Worm (Caenorhabditis elegans) whole organism, L4 larva: Measurements from ENCODE around the gene Y15E3A.3.

ENCODE experiments used
- D1046.2 ChIP-seq: fragments of 200-800 bp; sonication (Bioruptor generic); IDR thresholded peaks from 2 replicates; pipeline ENCODE4 v1.3.6; 2022; ENCODE audit warnings: missing genetic modification characterization, missing compliant biosample characterization
- R02D3.7 ChIP-seq: fragments of 150-350 bp; sonication (generic microtip); optimal IDR thresholded peaks from 3 replicates; lab custom pipeline; 2014; ENCODE audit warnings: missing biosample characterization, missing genetic modification characterization
- T26A8.4 ChIP-seq: fragments of 200-800 bp; sonication (Bioruptor generic); IDR thresholded peaks from 2 replicates; pipeline ENCODE4 v1.3.6; 2022; ENCODE audit warnings: missing genetic modification characterization, missing compliant biosample characterization
- Y48G9A.11 ChIP-seq: fragments of 200-800 bp; sonication (Bioruptor generic); IDR thresholded peaks from 2 replicates; pipeline ENCODE4 v1.3.6; 2022; ENCODE audit warnings: missing genetic modification reagents, missing genetic modification characterization, missing compliant biosample characterization
- arid-1 ChIP-seq: fragments of 200-800 bp; sonication (Bioruptor generic); conservative IDR thresholded peaks from 2 replicates; pipeline ENCODE4 v1.3.6; 2022; ENCODE audit warnings: missing genetic modification reagents, missing genetic modification characterization, missing compliant biosample characterization
- ceh-20 ChIP-seq: fragments of 200-800 bp; sonication (Bioruptor generic); IDR thresholded peaks from 2 replicates; pipeline ENCODE4 v1.3.6; 2022; ENCODE audit warnings: missing genetic modification reagents, missing genetic modification characterization, missing compliant biosample characterization
- ceh-28 ChIP-seq: fragments of 150-350 bp; optimal IDR thresholded peaks from 2 replicates; lab custom pipeline; 2014; ENCODE audit warnings: missing biosample characterization, missing genetic modification reagents, missing genetic modification characterization
- ceh-62 ChIP-seq: sonication (generic microtip); optimal IDR thresholded peaks from 2 replicates; lab custom pipeline; 2017; ENCODE audit warnings: missing biosample characterization, missing genetic modification characterization
- ces-1 ChIP-seq: fragments of 150-350 bp; sonication (generic microtip); optimal IDR thresholded peaks from 4 replicates; lab custom pipeline; 2014; ENCODE audit warnings: missing biosample characterization, missing genetic modification reagents, missing genetic modification characterization
- daf-16 ChIP-seq, 3 experiments: sonication (generic microtip); optimal IDR thresholded peaks; 2 replicates each; lab custom pipeline; 2016 to 2017; ENCODE audit warnings: missing genetic modification characterization in 3 of 3, missing genetic modification reagents in 3 of 3, mild to moderate bottlenecking in 2 of 3, missing compliant biosample characterization in 2 of 3, missing biosample characterization in 1 of 3, moderate library complexity in 1 of 3
- daf-19 ChIP-seq: fragments of 200-800 bp; sonication (Bioruptor generic); conservative IDR thresholded peaks from 2 replicates; pipeline ENCODE4 v1.3.6; 2022; ENCODE audit warnings: missing genetic modification characterization, missing compliant biosample characterization
- dmd-6 ChIP-seq: fragments of 200-800 bp; sonication (Bioruptor generic); IDR thresholded peaks from 2 replicates; pipeline ENCODE4 v1.3.6; 2022; ENCODE audit warnings: missing genetic modification reagents, missing genetic modification characterization, missing compliant biosample characterization
- fos-1 ChIP-seq: fragments of 150-350 bp; optimal IDR thresholded peaks from 2 replicates; lab custom pipeline; 2014; ENCODE audit warnings: missing biosample characterization, missing genetic modification characterization
- hlh-11 ChIP-seq: fragments of 200-800 bp; sonication (Bioruptor generic); optimal IDR thresholded peaks from 2 replicates; lab custom pipeline; 2018; ENCODE audit warnings: mild to moderate bottlenecking, missing genetic modification characterization, missing compliant biosample characterization
- hlh-30 ChIP-seq: sonication (generic microtip); optimal IDR thresholded peaks from 2 replicates; lab custom pipeline; 2017; ENCODE audit warnings: antibody characterized with exemption, mild to moderate bottlenecking, missing genetic modification characterization, missing compliant biosample characterization; ENCODE audit not compliant: insufficient read depth
- hmg-1.1 ChIP-seq: fragments of 200-800 bp; sonication (Bioruptor generic); IDR thresholded peaks from 2 replicates; pipeline ENCODE4 v1.3.6; 2022; ENCODE audit warnings: missing genetic modification reagents, missing genetic modification characterization, missing compliant biosample characterization
- lim-7 ChIP-seq: fragments of 200-800 bp; sonication (Bioruptor generic); IDR thresholded peaks from 2 replicates; pipeline ENCODE4 v1.3.6; 2022; ENCODE audit warnings: missing genetic modification characterization, missing compliant biosample characterization
- lin-13 ChIP-seq: fragments of 150-350 bp; optimal IDR thresholded peaks from 2 replicates; lab custom pipeline; 2014; ENCODE audit warnings: missing biosample characterization, missing genetic modification reagents, missing genetic modification characterization
- lin-38 ChIP-seq: fragments of 200-800 bp; sonication (Bioruptor generic); IDR thresholded peaks from 2 replicates; pipeline ENCODE4 v1.3.6; 2022; ENCODE audit warnings: missing genetic modification reagents, missing genetic modification characterization, missing compliant biosample characterization
- madf-9 ChIP-seq: fragments of 200-800 bp; sonication (Bioruptor generic); conservative IDR thresholded peaks from 2 replicates; pipeline ENCODE4 v1.3.6; 2022; ENCODE audit warnings: missing genetic modification reagents, missing genetic modification characterization, missing compliant biosample characterization
- mep-1 ChIP-seq: fragments of 150-350 bp; sonication (generic microtip); optimal IDR thresholded peaks from 3 replicates; lab custom pipeline; 2014; ENCODE audit warnings: missing biosample characterization, missing genetic modification characterization
- mes-2 ChIP-seq: sonication (generic microtip); optimal IDR thresholded peaks from 2 replicates; lab custom pipeline; 2016; ENCODE audit warnings: missing genotype, mild to moderate bottlenecking, missing genetic modification characterization, missing compliant biosample characterization; ENCODE audit not compliant: poor library complexity, severe bottlenecking
- mxl-3 ChIP-seq: fragments of 200-800 bp; sonication (Bioruptor generic); optimal IDR thresholded peaks from 2 replicates; lab custom pipeline; 2018; ENCODE audit warnings: mild to moderate bottlenecking, missing genetic modification characterization, missing compliant biosample characterization
- nhr-102 ChIP-seq: sonication (generic microtip); optimal IDR thresholded peaks from 2 replicates; lab custom pipeline; 2016; ENCODE audit warnings: mild to moderate bottlenecking, missing genetic modification characterization, moderate library complexity, missing compliant biosample characterization
- nhr-11 ChIP-seq: fragments of 150-350 bp; optimal IDR thresholded peaks from 2 replicates; lab custom pipeline; 2014; ENCODE audit warnings: missing biosample characterization, missing genetic modification characterization
- nhr-28 ChIP-seq: fragments of 150-350 bp; optimal IDR thresholded peaks from 2 replicates; lab custom pipeline; 2014; ENCODE audit warnings: missing biosample characterization, missing genetic modification characterization
- nhr-42 ChIP-seq: fragments of 200-800 bp; sonication (Bioruptor generic); IDR thresholded peaks from 2 replicates; pipeline ENCODE4 v1.3.6; 2022; ENCODE audit warnings: missing genetic modification characterization, missing compliant biosample characterization
- nhr-48 ChIP-seq: sonication (generic microtip); optimal IDR thresholded peaks from 2 replicates; lab custom pipeline; 2016; ENCODE audit warnings: mild to moderate bottlenecking, missing genetic modification characterization, missing compliant biosample characterization
- nhr-76 ChIP-seq: fragments of 150-350 bp; optimal IDR thresholded peaks from 2 replicates; lab custom pipeline; 2014; ENCODE audit warnings: missing biosample characterization, missing genetic modification characterization
- nhr-77 ChIP-seq: fragments of 150-350 bp; optimal IDR thresholded peaks from 2 replicates; lab custom pipeline; 2014; ENCODE audit warnings: missing biosample characterization, missing genetic modification characterization
- pha-4 ChIP-seq, 2 experiments: fragments of 150-350 bp in 1 of 2; fragments of 200-800 bp in 1 of 2; sonication (Bioruptor generic) in 1 of 2; IDR thresholded peaks in 1 of 2; optimal IDR thresholded peaks in 1 of 2; 2 replicates each; pipeline versions ENCODE4 v1.3.6 to Lab custom; 2014 to 2022; ENCODE audit warnings: missing genetic modification characterization in 2 of 2, missing genetic modification reagents in 2 of 2, missing biosample characterization in 1 of 2, missing compliant biosample characterization in 1 of 2
- php-3 ChIP-seq: fragments of 200-800 bp; sonication (Bioruptor generic); IDR thresholded peaks from 2 replicates; pipeline ENCODE4 v1.3.6; 2022; ENCODE audit warnings: missing genetic modification reagents, missing genetic modification characterization, missing compliant biosample characterization
- pqm-1 ChIP-seq: sonication (generic microtip); optimal IDR thresholded peaks from 2 replicates; lab custom pipeline; 2017; ENCODE audit warnings: missing biosample characterization, missing genetic modification characterization
- saeg-2 ChIP-seq: fragments of 200-800 bp; sonication (Bioruptor generic); IDR thresholded peaks from 2 replicates; pipeline ENCODE4 v1.3.6; 2022; ENCODE audit warnings: missing genetic modification reagents, missing genetic modification characterization, missing compliant biosample characterization
- snpc-4 ChIP-seq: fragments of 150-350 bp; optimal IDR thresholded peaks from 2 replicates; lab custom pipeline; 2014; ENCODE audit warnings: missing biosample characterization, missing genetic modification characterization
- spr-3 ChIP-seq: fragments of 200-800 bp; sonication (Bioruptor generic); optimal IDR thresholded peaks from 2 replicates; lab custom pipeline; 2018; ENCODE audit warnings: mild to moderate bottlenecking, missing genetic modification characterization, missing compliant biosample characterization
- tra-1 ChIP-seq: fragments of 200-800 bp; sonication (Bioruptor generic); IDR thresholded peaks from 2 replicates; pipeline ENCODE4 v1.3.6; 2022; ENCODE audit warnings: missing genetic modification reagents, missing genetic modification characterization, missing compliant biosample characterization
- unc-62 ChIP-seq, 3 experiments: fragments of 150-350 bp in 1 of 3; sonication (generic microtip); optimal IDR thresholded peaks in 2 of 3; peaks in 1 of 3; 1 replicate in 1 of 3; 2 replicates in 2 of 3; lab custom pipeline; 2014 to 2017; ENCODE audit warnings: missing biosample characterization in 3 of 3, missing genetic modification characterization in 3 of 3, missing genetic modification reagents in 3 of 3, missing genotype in 1 of 3
- zag-1 ChIP-seq: fragments of 150-350 bp; optimal IDR thresholded peaks from 2 replicates; lab custom pipeline; 2014; ENCODE audit warnings: missing biosample characterization, missing genetic modification characterization
- zfp-2 ChIP-seq: sonication (generic microtip); optimal IDR thresholded peaks from 2 replicates; lab custom pipeline; 2016; ENCODE audit warnings: mild to moderate bottlenecking, missing genetic modification characterization, missing compliant biosample characterization
- zip-11 ChIP-seq: fragments of 200-800 bp; sonication (Bioruptor generic); IDR thresholded peaks from 2 replicates; pipeline ENCODE4 v1.3.6; 2022; ENCODE audit warnings: missing genetic modification characterization, missing compliant biosample characterization
- zip-2 ChIP-seq: fragments of 150-350 bp; optimal IDR thresholded peaks from 2 replicates; lab custom pipeline; 2014; ENCODE audit warnings: missing biosample characterization, missing genetic modification characterization
- ztf-7 ChIP-seq: fragments of 150-350 bp; optimal IDR thresholded peaks from 2 replicates; lab custom pipeline; 2014; ENCODE audit warnings: missing biosample characterization, missing genetic modification characterization

The Y15E3A.3 gene

ce11 chrX:15276774-15277173 lies 48.8 kb downstream of the Y15E3A.3 start (continued):
- TF ChIP-seq lin-38 (GFP tag; lab: Robert Waterston, UW), result no peak
- TF ChIP-seq zip-11 (GFP tag; lab: Robert Waterston, UW), result no peak
- no peak for TF ChIP-seq fos-1 (tag; lab: Kevin White, UChicago)
- TF ChIP-seq saeg-2 (GFP tag; lab: Robert Waterston, UW), result no peak
- TF ChIP-seq mes-2 (tag; lab: Kevin White, UChicago), result peak; percentile 60
- peak; percentile 7 for TF ChIP-seq nhr-76 (tag; lab: Kevin White, UChicago)
- TF ChIP-seq ces-1, result peak; percentile 81

- no peak for TF ChIP-seq daf-16 (GFP tag; optimal IDR thresholded peaks at IDR 0.05; lab: Kevin White, UChicago)
- peak; percentile 76 for TF ChIP-seq daf-16 (tag; optimal IDR thresholded peaks at IDR 0.05; lab: Kevin White, UChicago)
- peak; percentile 29; the same call in 1 of the 2 replicates for TF ChIP-seq tra-1 (GFP tag; lab: Robert Waterston, UW)
- no peak for TF ChIP-seq ceh-28 (tag; lab: Kevin White, UChicago)
- peak; percentile 5 for TF ChIP-seq nhr-77 (tag; lab: Kevin White, UChicago)
- TF ChIP-seq dmd-6 (GFP tag; lab: Robert Waterston, UW), result peak; percentile 69
- TF ChIP-seq mes-2 (tag; lab: Kevin White, UChicago), result peak; percentile 25
- TF ChIP-seq ces-1, result no peak
- TF ChIP-seq pqm-1 (tag; lab: Kevin White, UChicago), result peak; percentile 94
- TF ChIP-seq nhr-28 (tag; lab: Kevin White, UChicago), result peak; percentile 87
Observed at ce11 chrX:15276241-15276640, 49.4 kb downstream of the Y15E3A.3 start.

- no peak for TF ChIP-seq zfp-2 (tag; lab: Kevin White, UChicago)
- TF ChIP-seq mep-1, result peak; percentile 95
- TF ChIP-seq nhr-102 (tag; lab: Kevin White, UChicago), result peak; percentile 89
- TF ChIP-seq nhr-11, result peak; percentile 87
- TF ChIP-seq zip-2 (tag; lab: Kevin White, UChicago), result no peak
- TF ChIP-seq fos-1 (tag; lab: Kevin White, UChicago), result no peak
- peak; percentile 96 for TF ChIP-seq nhr-48 (tag; lab: Kevin White, UChicago)
- peak; percentile 60 for TF ChIP-seq arid-1
- no peak for TF ChIP-seq daf-19
- TF ChIP-seq hlh-11 (tag; lab: Kevin White, UChicago), result peak; percentile 98
- TF ChIP-seq unc-62 (GFP tag; optimal IDR thresholded peaks at IDR 0.05 in 1 of 2; lab: Kevin White, UChicago), result peak in 1 of 2 experiments; percentile 99
- no peak for TF ChIP-seq unc-62 (tag; optimal IDR thresholded peaks at IDR 0.05; lab: Kevin White, UChicago)
- TF ChIP-seq T26A8.4 (GFP tag; lab: Robert Waterston, UW), result peak; percentile 86; the same call in 1 of the 2 replicates
- TF ChIP-seq R02D3.7 (tag; lab: Kevin White, UChicago), result no peak
- no peak for TF ChIP-seq php-3 (GFP tag; lab: Robert Waterston, UW)
- no peak for TF ChIP-seq D1046.2 (GFP tag; lab: Robert Waterston, UW)
- TF ChIP-seq mxl-3 (GFP tag; lab: Kevin White, UChicago), result peak; percentile 98
- peak; percentile 54 for TF ChIP-seq ceh-20 (GFP tag; lab: Robert Waterston, UW)
- TF ChIP-seq nhr-42 (GFP tag; lab: Robert Waterston, UW), result no peak
- peak in 1 of 2 experiments; percentile 75 for TF ChIP-seq daf-16 (GFP tag; optimal IDR thresholded peaks at IDR 0.05; lab: Kevin White, UChicago)
- peak; percentile 78 for TF ChIP-seq daf-16 (tag; optimal IDR thresholded peaks at IDR 0.05; lab: Kevin White, UChicago)
- TF ChIP-seq nhr-28 (tag; lab: Kevin White, UChicago), result peak; percentile 94
- TF ChIP-seq zag-1 (tag; lab: Kevin White, UChicago), result no peak
- TF ChIP-seq madf-9 (GFP tag; lab: Robert Waterston, UW), result peak; percentile 88
- peak; percentile 90 for TF ChIP-seq lin-13 (GFP tag; lab: Kevin White, UChicago)
- TF ChIP-seq ceh-62, result no peak
- TF ChIP-seq spr-3 (GFP tag; lab: Kevin White, UChicago), result peak; percentile 52
- TF ChIP-seq hmg-1.1, result peak; percentile 81
- TF ChIP-seq lim-7 (GFP tag; lab: Robert Waterston, UW), result no peak
- TF ChIP-seq lin-38 (GFP tag; lab: Robert Waterston, UW), result peak; percentile 42
- TF ChIP-seq pha-4 (GFP tag; IDR thresholded peaks at IDR 0.05; lab: Robert Waterston, UW), result peak; percentile 90
- peak; percentile 72 for TF ChIP-seq pha-4 (tag; optimal IDR thresholded peaks at IDR 0.05; lab: Kevin White, UChicago)
- TF ChIP-seq hlh-30 (tag; lab: Kevin White, UChicago), result peak; percentile 90
- TF ChIP-seq ztf-7, result no peak
- no peak for TF ChIP-seq Y48G9A.11 (GFP tag; lab: Robert Waterston, UW)
- TF ChIP-seq snpc-4 (tag; lab: Kevin White, UChicago), result no peak
Observed at ce11 chrX:15274827-15275761, 50.5 kb downstream of the Y15E3A.3 start.
